Worm (Caenorhabditis elegans) whole organism, late embryonic: Measurements from ENCODE around the gene ceh-43.

Experiments used
- ama-1 ChIP-seq: fragments of 150-350 bp; optimal IDR thresholded peaks from 2 replicates; lab custom pipeline; 2014
- fkh-6 ChIP-seq: sonication (generic microtip); optimal IDR thresholded peaks from 2 replicates; lab custom pipeline; 2016; ENCODE audit warnings: missing genetic modification characterization, missing compliant biosample characterization
- nfya-1 ChIP-seq: sonication (generic microtip); optimal IDR thresholded peaks from 2 replicates; lab custom pipeline; 2017; ENCODE audit warnings: missing genetic modification characterization, mild to moderate bottlenecking, missing compliant biosample characterization, antibody characterized with exemption, moderate library complexity
- nhr-11 ChIP-seq: fragments of 150-350 bp; optimal IDR thresholded peaks from 2 replicates; lab custom pipeline; 2014; ENCODE audit warnings: missing biosample characterization, missing genetic modification characterization
- pha-4 ChIP-seq: fragments of 150-350 bp; optimal IDR thresholded peaks from 2 replicates; lab custom pipeline; 2018; ENCODE audit warnings: missing biosample characterization, missing genetic modification reagents, missing genetic modification characterization
- pqm-1 ChIP-seq: sonication (generic microtip); optimal IDR thresholded peaks from 2 replicates; lab custom pipeline; 2016; ENCODE audit warnings: missing genetic modification characterization, missing compliant biosample characterization
- sox-2 ChIP-seq: fragments of 200-800 bp; sonication (Bioruptor generic); IDR thresholded peaks from 2 replicates; pipeline ENCODE4 v1.3.6; 2022; ENCODE audit warnings: missing genetic modification reagents, missing genetic modification characterization, missing compliant biosample characterization

- TF ChIP-seq nhr-11 (tag; lab: Kevin White, UChicago) (no peak), fkh-6 (tag; lab: Kevin White, UChicago) (no peak), nfya-1 (tag; lab: Kevin White, UChicago) (no peak), sox-2 (GFP tag; lab: Robert Waterston, UW) (no peak), pqm-1 (tag; lab: Kevin White, UChicago) (no peak), pha-4 (tag; lab: Kevin White, UChicago) (no peak), ama-1 (no peak)
Measured at ce11 chrIII:4460242-4460641, 10.5 kb upstream of the ceh-43 start.
